Worm (Caenorhabditis elegans) whole organism, L3 larva: Measurements from ENCODE around the gene let-92.
A peak's percentile ranks its signal among the peaks of the same experiment; 100 is the strongest.

Experiments used
- R02D3.7 ChIP-seq: fragments of 150-350 bp; optimal IDR thresholded peaks from 2 replicates; lab custom pipeline; 2014; ENCODE audit warnings: missing biosample characterization, missing genetic modification characterization
- aly-2 ChIP-seq: fragments of 150-350 bp; optimal IDR thresholded peaks from 2 replicates; lab custom pipeline; 2014; ENCODE audit warnings: missing biosample characterization, missing genetic modification characterization
- ama-1 ChIP-seq: fragments of 150-350 bp; optimal IDR thresholded peaks from 2 replicates; lab custom pipeline; 2018
- ceh-16 ChIP-seq: sonication (generic microtip); optimal IDR thresholded peaks from 2 replicates; lab custom pipeline; 2017; ENCODE audit warnings: missing biosample characterization, missing genetic modification characterization
- ceh-28 ChIP-seq: fragments of 150-350 bp; optimal IDR thresholded peaks from 2 replicates; lab custom pipeline; 2014; ENCODE audit warnings: missing biosample characterization, missing genetic modification reagents, missing genetic modification characterization
- ceh-82 ChIP-seq: fragments of 150-350 bp; optimal IDR thresholded peaks from 2 replicates; lab custom pipeline; 2014; ENCODE audit warnings: missing biosample characterization, missing genetic modification characterization
- ceh-9 ChIP-seq: sonication (generic microtip); optimal IDR thresholded peaks from 2 replicates; lab custom pipeline; 2018; ENCODE audit warnings: missing biosample characterization, missing genetic modification characterization
- daf-12 ChIP-seq: fragments of 150-350 bp; optimal IDR thresholded peaks from 2 replicates; lab custom pipeline; 2014; ENCODE audit warnings: missing biosample characterization, missing genetic modification reagents, missing genetic modification characterization
- egl-5 ChIP-seq: fragments of 150-350 bp; optimal IDR thresholded peaks from 2 replicates; lab custom pipeline; 2017; ENCODE audit warnings: missing biosample characterization, missing genetic modification reagents, missing genetic modification characterization, inconsistent platforms
- elt-2 ChIP-seq: sonication (generic microtip); optimal IDR thresholded peaks from 2 replicates; lab custom pipeline; 2016; ENCODE audit warnings: missing genetic modification reagents, mild to moderate bottlenecking, missing genetic modification characterization, missing compliant biosample characterization
- elt-3 ChIP-seq, 3 experiments: fragments of 150-350 bp in 1 of 3; sonication (generic microtip) in 2 of 3; optimal IDR thresholded peaks; 2 replicates in 2 of 3; 4 replicates in 1 of 3; lab custom pipeline; 2014 to 2017; ENCODE audit warnings: missing biosample characterization in 3 of 3, missing genetic modification characterization in 3 of 3
- eor-1 ChIP-seq, 2 experiments: fragments of 150-350 bp; optimal IDR thresholded peaks; 2 replicates each; lab custom pipeline; 2014 to 2018; ENCODE audit warnings: missing biosample characterization in 2 of 2, missing genetic modification characterization in 2 of 2
- fkh-2 ChIP-seq: fragments of 150-350 bp; optimal IDR thresholded peaks from 2 replicates; lab custom pipeline; 2014; ENCODE audit warnings: missing biosample characterization, missing genetic modification reagents, missing genetic modification characterization
- hmg-11 ChIP-seq: sonication (generic microtip); optimal IDR thresholded peaks from 2 replicates; lab custom pipeline; 2016; ENCODE audit warnings: missing genetic modification characterization, missing compliant biosample characterization
- lin-15B ChIP-seq: fragments of 150-350 bp; optimal IDR thresholded peaks from 2 replicates; lab custom pipeline; 2014; ENCODE audit warnings: missing biosample characterization, missing genetic modification characterization
- lsy-12 ChIP-seq: sonication (generic microtip); optimal IDR thresholded peaks from 2 replicates; lab custom pipeline; 2016; ENCODE audit warnings: mild to moderate bottlenecking, missing genetic modification characterization, missing compliant biosample characterization
- nfya-1 ChIP-seq: sonication (generic microtip); optimal IDR thresholded peaks from 2 replicates; lab custom pipeline; 2017; ENCODE audit warnings: missing genetic modification characterization, mild to moderate bottlenecking, missing compliant biosample characterization, antibody characterized with exemption, moderate library complexity; ENCODE audit not compliant: insufficient read depth
- nhr-23 ChIP-seq: fragments of 150-350 bp; optimal IDR thresholded peaks from 2 replicates; lab custom pipeline; 2014; ENCODE audit warnings: missing biosample characterization, missing genetic modification reagents, missing genetic modification characterization
- nhr-237 ChIP-seq: fragments of 150-350 bp; optimal IDR thresholded peaks from 2 replicates; lab custom pipeline; 2014; ENCODE audit warnings: missing biosample characterization, missing genetic modification characterization
- nhr-25 ChIP-seq: sonication (generic microtip); optimal IDR thresholded peaks from 2 replicates; lab custom pipeline; 2017; ENCODE audit warnings: missing biosample characterization, missing genetic modification characterization
- nhr-28 ChIP-seq: fragments of 150-350 bp; optimal IDR thresholded peaks from 2 replicates; lab custom pipeline; 2014; ENCODE audit warnings: missing biosample characterization, missing genetic modification characterization
- nhr-43 ChIP-seq: sonication (generic microtip); optimal IDR thresholded peaks from 2 replicates; lab custom pipeline; 2016; ENCODE audit warnings: mild to moderate bottlenecking, missing genetic modification characterization, missing compliant biosample characterization; ENCODE audit not compliant: poor library complexity, severe bottlenecking
- nhr-76 ChIP-seq: fragments of 150-350 bp; sonication (generic microtip); optimal IDR thresholded peaks from 5 replicates; lab custom pipeline; 2014; ENCODE audit warnings: missing biosample characterization, missing genetic modification characterization
- pha-4 ChIP-seq: fragments of 150-350 bp; optimal IDR thresholded peaks from 2 replicates; lab custom pipeline; 2014; ENCODE audit warnings: missing biosample characterization, missing genetic modification reagents, missing genetic modification characterization
- sea-2 ChIP-seq: fragments of 150-350 bp; sonication (generic microtip); optimal IDR thresholded peaks from 4 replicates; lab custom pipeline; 2014; ENCODE audit warnings: missing biosample characterization, missing genetic modification reagents, missing genetic modification characterization
- tbx-2 ChIP-seq: sonication (generic microtip); optimal IDR thresholded peaks from 2 replicates; lab custom pipeline; 2016; ENCODE audit warnings: mild to moderate bottlenecking, missing genetic modification characterization, missing compliant biosample characterization
- unc-39 ChIP-seq: sonication (generic microtip); optimal IDR thresholded peaks from 4 replicates; lab custom pipeline; 2017; ENCODE audit warnings: missing biosample characterization, missing genetic modification characterization
- unc-62 ChIP-seq: fragments of 150-350 bp; sonication (generic microtip); optimal IDR thresholded peaks from 4 replicates; lab custom pipeline; 2014; ENCODE audit warnings: missing biosample characterization, missing genetic modification reagents, missing genetic modification characterization
- zag-1 ChIP-seq: fragments of 150-350 bp; optimal IDR thresholded peaks from 2 replicates; lab custom pipeline; 2014; ENCODE audit warnings: missing biosample characterization, missing genetic modification characterization
- ztf-11 ChIP-seq: fragments of 150-350 bp; optimal IDR thresholded peaks from 2 replicates; lab custom pipeline; 2014; ENCODE audit warnings: missing biosample characterization, missing genetic modification characterization
- ztf-4 ChIP-seq: fragments of 150-350 bp; optimal IDR thresholded peaks from 2 replicates; lab custom pipeline; 2014; ENCODE audit warnings: missing biosample characterization, missing genetic modification characterization

The let-92 gene

DNA sequence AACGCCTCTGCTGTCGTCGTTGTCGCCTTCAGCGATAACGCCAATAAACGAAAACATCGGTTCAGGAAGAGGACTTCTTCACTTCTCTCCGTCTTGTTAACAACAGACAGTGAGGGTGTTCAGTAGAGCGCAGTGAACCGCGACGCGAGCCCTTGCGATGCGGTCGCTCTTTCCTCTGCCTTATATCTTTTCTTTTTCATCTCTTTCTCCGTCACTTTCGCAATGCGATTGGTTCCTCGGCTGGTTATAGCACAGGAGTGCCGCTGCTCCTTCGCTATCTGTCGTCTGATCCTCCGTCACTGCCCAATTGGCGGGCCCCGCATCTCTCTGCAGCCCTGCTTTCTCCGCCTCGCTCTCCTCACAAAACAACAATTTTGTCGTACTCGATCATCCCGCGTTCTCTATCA lies 1.1 kb upstream of the let-92 start (continued):
- peak; percentile 25 for TF ChIP-seq egl-5 (tag; lab: Kevin White, UChicago)
- no peak for TF ChIP-seq ztf-4 (tag; lab: Kevin White, UChicago)
- no peak for TF ChIP-seq ceh-82 (tag; lab: Kevin White, UChicago)
- TF ChIP-seq ceh-9 (tag; lab: Kevin White, UChicago): no peak

DNA sequence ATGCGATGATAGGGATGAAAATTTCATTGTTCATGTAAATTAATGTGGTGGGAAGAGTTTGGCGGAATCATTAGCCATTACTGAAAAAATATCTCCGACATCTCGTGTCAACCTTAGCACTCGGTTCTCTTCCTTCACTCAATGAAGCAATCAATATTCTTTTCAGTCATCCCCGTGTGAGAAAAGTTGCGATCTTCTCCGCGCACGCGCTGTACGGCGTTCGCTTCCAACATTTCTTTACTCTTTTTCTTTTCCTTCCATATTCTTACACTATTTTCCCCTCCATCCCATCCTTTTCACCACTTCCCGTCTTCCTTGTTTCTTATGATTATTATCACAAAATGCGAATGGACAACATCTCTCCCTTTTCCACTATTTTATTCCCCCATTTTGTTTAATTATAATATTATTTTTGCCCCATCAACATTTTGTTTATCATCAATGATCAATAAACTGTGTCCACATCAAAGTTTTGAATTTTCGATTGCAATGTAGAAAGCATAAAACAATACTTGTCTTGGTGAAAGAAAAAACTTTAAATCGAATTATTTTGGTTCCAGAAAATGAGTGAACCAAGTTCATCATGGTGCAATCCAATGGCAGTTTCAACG lies 1.9 kb downstream of the let-92 start, which contains the start of gene mob-1:
TSS of gene mob-1 (plus strand) at position 561 of the 611 bp plus-strand sequence.
- TF ChIP-seq nhr-28 (tag; lab: Kevin White, UChicago) (no peak), pha-4 (peak; percentile 25), ama-1 (lab: Kevin White, UChicago) (peak; percentile 54), nhr-23 (peak; percentile 5)

DNA sequence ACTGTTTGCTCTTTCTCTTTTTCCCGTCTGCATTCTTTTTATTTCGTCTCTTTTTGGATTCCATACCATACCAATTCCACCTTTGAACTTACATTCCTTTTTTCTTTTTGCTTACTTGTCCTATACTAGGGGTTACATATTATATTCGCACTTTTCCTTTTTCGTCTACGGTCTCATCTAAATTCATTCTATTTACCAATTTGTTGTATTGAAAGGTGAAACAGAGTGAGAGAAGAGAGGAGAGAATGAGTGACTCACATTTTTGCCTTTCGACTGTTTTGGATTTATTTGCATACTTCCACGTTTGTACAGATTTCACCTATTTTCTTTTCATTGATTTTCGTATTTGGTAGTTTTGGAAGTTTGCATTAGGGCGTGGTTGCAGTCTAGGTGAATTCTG lies 5.2 kb downstream of the let-92 start:
- peak; percentile 2 for TF ChIP-seq hmg-11 (tag; lab: Kevin White, UChicago)
- TF ChIP-seq elt-2 (tag; lab: Kevin White, UChicago): no peak
- TF ChIP-seq pha-4: peak; percentile 80

DNA sequence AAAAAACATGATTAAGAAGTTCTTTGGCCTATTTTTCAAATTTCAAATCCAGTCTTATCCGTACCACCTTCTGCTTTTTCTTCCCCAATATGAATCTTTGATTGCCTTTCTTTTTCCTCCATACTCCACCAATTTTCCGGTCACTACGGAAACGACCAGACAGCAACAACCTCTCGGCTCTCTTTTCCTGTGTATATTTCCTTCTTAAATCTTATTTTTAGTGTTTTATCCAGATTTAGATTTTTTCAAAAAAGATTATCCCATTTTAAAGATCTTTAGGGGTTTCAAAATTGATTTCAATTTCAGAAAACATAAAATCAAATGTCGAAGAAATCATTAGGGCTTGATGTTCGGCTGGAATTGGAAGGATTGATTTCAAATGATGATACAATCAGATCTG lies 6.0 kb downstream of the let-92 start, which contains the start of gene trpa-1:
TSS of gene trpa-1 (plus strand) at position 301 of the 400 bp plus-strand sequence.
- TF ChIP-seq nhr-25 (tag; lab: Kevin White, UChicago) (no peak), ceh-9 (tag; lab: Kevin White, UChicago) (no peak), ztf-11 (tag; lab: Kevin White, UChicago) (no peak), nhr-43 (tag; lab: Kevin White, UChicago) (no peak), ztf-4 (tag; lab: Kevin White, UChicago) (no peak), sea-2 (no peak), unc-39 (tag; lab: Kevin White, UChicago) (no peak), tbx-2 (no peak), lin-15B (no peak), ama-1 (lab: Kevin White, UChicago) (no peak), ceh-16 (tag; lab: Kevin White, UChicago) (no peak), R02D3.7 (no peak), nhr-28 (tag; lab: Kevin White, UChicago) (no peak), nhr-23 (no peak), nhr-237 (tag; lab: Kevin White, UChicago) (no peak)

DNA sequence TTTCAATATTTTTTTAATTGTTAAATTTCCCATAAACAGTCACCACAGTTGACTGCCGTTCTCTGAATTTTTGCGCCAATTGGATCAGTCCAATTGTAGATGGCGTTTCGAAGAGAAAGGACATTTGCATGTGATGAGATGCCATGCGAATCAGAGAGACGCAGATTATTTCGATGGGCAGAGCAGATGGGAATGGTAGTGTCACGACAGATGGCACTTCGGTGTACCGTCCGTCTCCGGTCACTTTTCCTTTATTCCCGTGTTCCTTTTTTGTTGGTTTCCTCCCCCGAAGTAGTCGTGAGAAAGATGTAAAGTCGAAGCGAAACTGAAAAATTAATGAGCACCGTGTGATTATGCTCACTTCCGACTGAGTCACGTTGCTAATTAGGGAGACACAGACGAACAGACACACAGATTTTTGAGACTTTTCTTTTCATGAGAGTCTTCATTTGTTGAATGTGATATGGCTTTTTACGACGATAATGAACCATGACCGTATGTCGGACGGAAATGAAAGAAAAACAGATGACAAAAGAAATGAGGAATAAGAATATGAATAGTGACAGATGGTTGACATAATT lies 9.5 kb downstream of the let-92 start:
- no peak for TF ChIP-seq ama-1 (lab: Kevin White, UChicago)
- no peak for TF ChIP-seq zag-1 (tag; lab: Kevin White, UChicago)
- TF ChIP-seq fkh-2 (tag; lab: Kevin White, UChicago): no peak
- no peak for TF ChIP-seq lin-15B
- no peak for TF ChIP-seq eor-1 (tag; optimal IDR thresholded peaks at IDR 0.05; lab: Kevin White, UChicago)
- no peak for TF ChIP-seq hmg-11 (tag; lab: Kevin White, UChicago)
- TF ChIP-seq, all 47 proteins: peak for 0

DNA sequence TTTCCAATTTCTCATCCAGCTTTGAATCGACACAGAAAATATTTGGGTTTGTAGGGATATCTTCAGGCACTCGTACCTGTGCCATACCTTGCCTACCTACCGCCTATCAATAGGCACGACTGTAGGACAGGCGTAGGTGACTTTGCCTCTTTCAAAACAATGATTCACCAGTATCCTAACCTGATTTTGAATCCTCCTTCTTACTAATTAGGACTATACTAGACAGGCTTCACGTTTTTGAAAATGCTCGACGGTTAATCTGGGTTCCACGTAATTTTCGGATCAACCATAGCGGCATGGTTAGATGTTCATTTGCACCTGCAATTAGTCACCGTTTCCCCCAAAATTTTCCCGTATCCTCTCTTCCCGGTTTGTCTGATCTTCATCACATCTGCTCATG lies 10.2 kb downstream of the let-92 start:
- no peak for TF ChIP-seq ceh-28 (tag; lab: Kevin White, UChicago)
- TF ChIP-seq tbx-2: no peak
- TF ChIP-seq nfya-1 (tag; lab: Kevin White, UChicago): no peak
- no peak for TF ChIP-seq ztf-11 (tag; lab: Kevin White, UChicago)
- no peak for TF ChIP-seq ztf-4 (tag; lab: Kevin White, UChicago)
- no peak for TF ChIP-seq daf-12
- no peak for TF ChIP-seq elt-3 (tag; optimal IDR thresholded peaks at IDR 0.05; lab: Kevin White, UChicago)
- no peak for TF ChIP-seq nhr-23
- no peak for TF ChIP-seq unc-62 (GFP tag; lab: Kevin White, UChicago)
- no peak for TF ChIP-seq nhr-43 (tag; lab: Kevin White, UChicago)
- TF ChIP-seq aly-2: no peak
- no peak for TF ChIP-seq lin-15B
- no peak for TF ChIP-seq lsy-12
- no peak for TF ChIP-seq ceh-9 (tag; lab: Kevin White, UChicago)
- TF ChIP-seq nhr-237 (tag; lab: Kevin White, UChicago): no peak
- TF ChIP-seq nhr-76 (tag; lab: Kevin White, UChicago): no peak
- TF ChIP-seq ceh-16 (tag; lab: Kevin White, UChicago): no peak
